Fruit fly (Drosophila melanogaster): ENCODE measurements around the gene CG16820.

The CG16820 gene

DNA sequence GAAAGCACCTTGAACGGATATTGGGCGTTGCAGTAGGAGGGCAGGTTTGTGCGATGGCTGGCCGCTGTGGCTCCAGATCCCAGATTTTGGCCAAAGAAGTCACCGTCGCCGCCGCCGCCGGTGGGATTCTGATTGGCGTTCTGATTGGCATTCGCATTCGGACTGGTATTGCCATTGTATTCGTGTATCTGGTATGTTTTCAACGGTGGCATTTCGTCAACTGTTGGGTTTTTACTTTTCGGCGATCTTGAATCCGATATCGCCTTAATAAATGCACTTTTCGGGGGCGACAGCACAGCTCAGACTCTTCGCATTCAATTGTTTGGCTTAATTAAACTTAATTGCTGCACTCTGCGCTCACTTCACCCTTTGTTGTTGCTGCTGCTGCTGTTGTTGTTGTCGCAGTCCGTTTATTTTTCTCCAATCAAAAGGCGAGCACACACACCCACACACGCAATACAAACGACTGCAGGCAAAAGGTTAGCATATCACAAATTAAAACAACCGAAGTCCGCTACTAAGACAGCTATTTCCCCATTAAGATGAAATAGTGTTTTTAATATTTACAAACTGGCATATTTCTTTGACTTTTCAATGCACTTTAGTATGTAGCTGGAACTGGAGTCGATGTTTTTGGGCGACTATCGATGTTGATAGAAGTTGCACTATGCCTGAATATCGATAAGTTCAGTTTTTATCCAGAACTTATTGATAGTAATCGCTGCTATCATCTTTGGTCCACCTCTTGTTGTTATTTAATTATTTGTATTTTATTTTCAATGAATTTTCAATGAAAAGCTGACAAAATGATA is 26.5 kb upstream of the CG16820 start, which contains the start of the genes CG9426 and mRF1 (continued):
- TF ChIP-seq CG33213 (GFP tag; optimal IDR thresholded peaks at IDR 0.05) = peak; percentile 13
- no peak for TF ChIP-seq abd-A (tag; optimal IDR thresholded peaks at IDR 0.05)
- TF ChIP-seq Bteb2 (GFP tag; optimal IDR thresholded peaks at IDR 0.05) = peak; percentile 21
- TF ChIP-seq CG1603 (tag; optimal IDR thresholded peaks at IDR 0.05) = peak; percentile 54
- peak; percentile 62 for TF ChIP-seq lilli (GFP tag; optimal IDR thresholded peaks at IDR 0.05)
- peak; percentile 97 for TF ChIP-seq Scr (GFP tag; IDR thresholded peaks at IDR 0.05; ENCODE audit: partially characterized antibody)
- peak; percentile 65; the same call in 1 of the 3 replicates for TF ChIP-seq CG34422 (GFP tag; IDR thresholded peaks at IDR 0.05)
- TF ChIP-seq E2f1 (GFP tag; IDR thresholded peaks at IDR 0.05) = no peak
- TF ChIP-seq CG17361 (GFP tag; IDR thresholded peaks at IDR 0.05) = peak; percentile 41; the same call in 1 of the 3 replicates
- peak; percentile 44; the same call in 1 of the 2 replicates for TF ChIP-seq CG32767 (GFP tag; IDR thresholded peaks at IDR 0.05)
- peak; percentile 63 for TF ChIP-seq CG12659 (GFP tag; optimal IDR thresholded peaks at IDR 0.05)
- peak; percentile 81 for TF ChIP-seq pzg (GFP tag; optimal IDR thresholded peaks at IDR 0.05)
- TF ChIP-seq en (GFP tag; optimal IDR thresholded peaks at IDR 0.05) = no peak
- TF ChIP-seq Nf-YB (GFP tag; optimal IDR thresholded peaks at IDR 0.05) = peak; percentile 84
- TF ChIP-seq Dad (GFP tag; optimal IDR thresholded peaks at IDR 0.05) = no peak
- peak; percentile 93 for TF ChIP-seq Doc3 (GFP tag; IDR thresholded peaks at IDR 0.05; ENCODE audit: partially characterized antibody)
- peak; percentile 98 for TF ChIP-seq chinmo (GFP tag; IDR thresholded peaks at IDR 0.05; ENCODE audit: partially characterized antibody)
- TF ChIP-seq sd (tag; optimal IDR thresholded peaks at IDR 0.05) = peak; percentile 37
- peak; percentile 95 for TF ChIP-seq BEAF-32 (GFP tag; optimal IDR thresholded peaks at IDR 0.05)
- peak; percentile 7 for TF ChIP-seq CG9609 (GFP tag; optimal IDR thresholded peaks at IDR 0.05)
- TF ChIP-seq CG5953 (GFP tag; IDR thresholded peaks at IDR 0.05) = no peak
- no peak for TF ChIP-seq prd (optimal IDR thresholded peaks at IDR 0.05)
- TF ChIP-seq prd (GFP tag; IDR thresholded peaks at IDR 0.05) = no peak
- TF ChIP-seq phol (tag; optimal IDR thresholded peaks at IDR 0.05) = peak; percentile 22
- TF ChIP-seq gro (GFP tag; optimal IDR thresholded peaks at IDR 0.05) = peak; percentile 35
- TF ChIP-seq CG14441 (GFP tag; IDR thresholded peaks at IDR 0.05) = peak; percentile 22; the same call in 1 of the 2 replicates
- no peak for TF ChIP-seq sqz (GFP tag; optimal IDR thresholded peaks at IDR 0.05)
- peak; percentile 36 for TF ChIP-seq CG2120 (GFP tag; optimal IDR thresholded peaks at IDR 0.05)
- TF ChIP-seq CG6791 (GFP tag; IDR thresholded peaks at IDR 0.05; ENCODE audit: partially characterized antibody) = peak; percentile 97
- peak; percentile 5 for TF ChIP-seq caup (GFP tag; optimal IDR thresholded peaks at IDR 0.05; ENCODE audit: severe bottlenecking)
- peak; percentile 50; the same call in 1 of the 2 replicates for TF ChIP-seq slbo (GFP tag; IDR thresholded peaks at IDR 0.05)
- TF ChIP-seq CG2712 (tag; optimal IDR thresholded peaks at IDR 0.05) = peak; percentile 59
- no peak for TF ChIP-seq CG11723 (GFP tag; optimal IDR thresholded peaks at IDR 0.05)
- TF ChIP-seq Oli (tag; optimal IDR thresholded peaks at IDR 0.05) = no peak
- peak; percentile 77 for TF ChIP-seq CG10267 (tag; optimal IDR thresholded peaks at IDR 0.05)
- TF ChIP-seq insv (GFP tag; optimal IDR thresholded peaks at IDR 0.05) = peak; percentile 84 to 96
- no peak for TF ChIP-seq twi (tag; optimal IDR thresholded peaks at IDR 0.05)
- no peak for TF ChIP-seq Atf6 (GFP tag; IDR thresholded peaks at IDR 0.05)
- no peak for TF ChIP-seq Sox102F (GFP tag; optimal IDR thresholded peaks at IDR 0.05)
- TF ChIP-seq vvl (GFP tag; IDR thresholded peaks at IDR 0.05) = peak; percentile 63
- TF ChIP-seq CG15269 (tag; optimal IDR thresholded peaks at IDR 0.05) = no peak
- TF ChIP-seq CG11504 (tag; optimal IDR thresholded peaks at IDR 0.05) = peak; percentile 63
- TF ChIP-seq Fer1 (GFP tag; optimal IDR thresholded peaks at IDR 0.05) = peak; percentile 39
- peak; percentile 43; the same call in 1 of the 2 replicates for TF ChIP-seq sob (GFP tag; IDR thresholded peaks at IDR 0.05)
- TF ChIP-seq HLH3B (GFP tag; IDR thresholded peaks at IDR 0.05) = no peak
- peak; percentile 91 for TF ChIP-seq Med (GFP tag)
- peak; percentile 31 for TF ChIP-seq p53 (GFP tag; optimal IDR thresholded peaks at IDR 0.05)
- TF ChIP-seq CG4360 (GFP tag; IDR thresholded peaks at IDR 0.05) = peak; percentile 97

All from whole organism, embryonic.